Worm (Caenorhabditis elegans) whole organism, young adult: ENCODE measurements around the gene phy-3.

Experiments
- B0336.3 ChIP-seq: fragments of 200-800 bp; sonication (Bioruptor generic); IDR thresholded peaks from 2 replicates; pipeline ENCODE4 v1.3.6; 2022; ENCODE audit warnings: missing genetic modification characterization, missing compliant biosample characterization
- C06A6.2 ChIP-seq: fragments of 200-800 bp; sonication (Bioruptor generic); conservative IDR thresholded peaks from 2 replicates; pipeline ENCODE4 v1.3.6; 2022; ENCODE audit warnings: missing genetic modification characterization, missing compliant biosample characterization
- D2030.7 ChIP-seq: fragments of 200-800 bp; sonication (Bioruptor generic); IDR thresholded peaks from 2 replicates; pipeline ENCODE4 v1.3.6; 2022; ENCODE audit warnings: missing genetic modification reagents, missing genetic modification characterization, missing compliant biosample characterization
- F49E8.2 ChIP-seq: sonication (generic microtip); optimal IDR thresholded peaks from 3 replicates; lab custom pipeline; 2017; ENCODE audit warnings: missing genetic modification characterization, mild to moderate bottlenecking, missing compliant biosample characterization, antibody characterized with exemption, moderate library complexity; ENCODE audit not compliant: insufficient read depth
- K11D2.4 ChIP-seq: fragments of 200-800 bp; sonication (Bioruptor generic); IDR thresholded peaks from 2 replicates; pipeline ENCODE4 v1.3.6; 2022; ENCODE audit warnings: missing genetic modification reagents, missing genetic modification characterization, missing compliant biosample characterization
- T07F8.4 ChIP-seq: sonication (generic microtip); optimal IDR thresholded peaks from 2 replicates; lab custom pipeline; 2016; ENCODE audit warnings: mild to moderate bottlenecking, missing genetic modification characterization, moderate library complexity, missing compliant biosample characterization
- T26A5.8 ChIP-seq: sonication (generic microtip); optimal IDR thresholded peaks from 2 replicates; lab custom pipeline; 2016; ENCODE audit warnings: missing genetic modification characterization, missing compliant biosample characterization
- Y53G8AR.9 ChIP-seq: fragments of 200-800 bp; sonication (Bioruptor generic); conservative IDR thresholded peaks from 2 replicates; pipeline ENCODE4 v1.3.6; 2022; ENCODE audit warnings: missing genetic modification reagents, missing genetic modification characterization, missing compliant biosample characterization
- ama-1 ChIP-seq, 3 experiments: fragments of 150-350 bp in 1 of 3; sonication (generic microtip) in 2 of 3; optimal IDR thresholded peaks; 2 replicates each; lab custom pipeline; 2014 to 2018; ENCODE audit warnings: missing biosample characterization in 2 of 3, missing genetic modification characterization in 2 of 3, missing genetic modification reagents in 2 of 3
- aptf-2 ChIP-seq: fragments of 200-800 bp; sonication (Bioruptor generic); conservative IDR thresholded peaks from 2 replicates; pipeline ENCODE4 v1.3.6; 2022; ENCODE audit warnings: missing genetic modification reagents, missing genetic modification characterization, missing compliant biosample characterization
- attf-5 ChIP-seq: fragments of 200-800 bp; sonication (Bioruptor generic); optimal IDR thresholded peaks from 2 replicates; lab custom pipeline; 2018; ENCODE audit warnings: mild to moderate bottlenecking, missing genetic modification characterization, missing compliant biosample characterization
- attf-6 ChIP-seq: fragments of 200-800 bp; sonication (Bioruptor generic); IDR thresholded peaks from 2 replicates; pipeline ENCODE4 v1.3.6; 2022; ENCODE audit warnings: missing genetic modification reagents, missing genetic modification characterization, missing compliant biosample characterization
- cebp-1 ChIP-seq, 2 experiments: fragments of 200-800 bp in 1 of 2; sonication (Bioruptor generic) in 1 of 2; sonication (generic microtip) in 1 of 2; IDR thresholded peaks in 1 of 2; optimal IDR thresholded peaks in 1 of 2; 2 replicates each; pipeline versions ENCODE4 v1.3.6 to Lab custom; 2017 to 2022; ENCODE audit warnings: missing compliant biosample characterization in 2 of 2, missing genetic modification characterization in 2 of 2, mild to moderate bottlenecking in 1 of 2, missing genetic modification reagents in 1 of 2, moderate library complexity in 1 of 2
- ceh-100 ChIP-seq: fragments of 200-800 bp; sonication (Bioruptor generic); IDR thresholded peaks from 2 replicates; pipeline ENCODE4 v1.3.6; 2022; ENCODE audit warnings: missing genetic modification reagents, missing genetic modification characterization, missing compliant biosample characterization
- dox-1 ChIP-seq: fragments of 200-800 bp; sonication (Bioruptor generic); IDR thresholded peaks from 2 replicates; pipeline ENCODE4 v1.3.6; 2022; ENCODE audit warnings: missing genetic modification reagents, missing genetic modification characterization, missing compliant biosample characterization
- dpff-1 ChIP-seq: sonication (generic microtip); optimal IDR thresholded peaks from 2 replicates; lab custom pipeline; 2017; ENCODE audit warnings: mild to moderate bottlenecking, missing genetic modification characterization, missing compliant biosample characterization
- dpl-1 ChIP-seq: fragments of 150-350 bp; optimal IDR thresholded peaks from 2 replicates; lab custom pipeline; 2014; ENCODE audit warnings: missing biosample characterization, missing genetic modification reagents, missing genetic modification characterization
- ekl-4 ChIP-seq: fragments of 200-800 bp; sonication (Bioruptor generic); IDR thresholded peaks from 2 replicates; pipeline ENCODE4 v1.3.6; 2022; ENCODE audit warnings: missing genetic modification reagents, missing genetic modification characterization, missing compliant biosample characterization
- hmg-1.2 ChIP-seq: fragments of 200-800 bp; sonication (Bioruptor generic); IDR thresholded peaks from 2 replicates; pipeline ENCODE4 v1.3.6; 2022; ENCODE audit warnings: missing genetic modification reagents, missing genetic modification characterization, missing compliant biosample characterization
- hmg-20 ChIP-seq: fragments of 200-800 bp; sonication (Bioruptor generic); IDR thresholded peaks from 2 replicates; pipeline ENCODE4 v1.3.6; 2022; ENCODE audit warnings: missing genetic modification reagents, missing genetic modification characterization, missing compliant biosample characterization
- lag-1 ChIP-seq: fragments of 200-800 bp; sonication (Bioruptor generic); IDR thresholded peaks from 2 replicates; pipeline ENCODE4 v1.3.6; 2022; ENCODE audit warnings: missing genetic modification reagents, missing genetic modification characterization, missing compliant biosample characterization
- lin-35 ChIP-seq, 3 experiments: fragments of 150-350 bp in 2 of 3; sonication (generic microtip) in 1 of 3; optimal IDR thresholded peaks; 2 replicates each; lab custom pipeline; 2014 to 2018; ENCODE audit warnings: missing biosample characterization in 3 of 3, missing genetic modification characterization in 3 of 3, missing genetic modification reagents in 3 of 3
- lin-40 ChIP-seq: sonication (generic microtip); optimal IDR thresholded peaks from 2 replicates; lab custom pipeline; 2016; ENCODE audit warnings: missing genetic modification characterization, mild to moderate bottlenecking, missing compliant biosample characterization, missing genotype, missing genetic modification reagents
- lin-54 ChIP-seq: fragments of 200-800 bp; sonication (Bioruptor generic); optimal IDR thresholded peaks from 2 replicates; lab custom pipeline; 2018; ENCODE audit warnings: mild to moderate bottlenecking, missing genetic modification characterization, missing compliant biosample characterization
- lir-1 ChIP-seq: fragments of 200-800 bp; sonication (Bioruptor generic); conservative IDR thresholded peaks from 2 replicates; pipeline ENCODE4 v1.3.6; 2022; ENCODE audit warnings: missing genetic modification reagents, missing genetic modification characterization, missing compliant biosample characterization
- lsl-1 ChIP-seq: fragments of 200-800 bp; sonication (Bioruptor generic); optimal IDR thresholded peaks from 2 replicates; lab custom pipeline; 2018; ENCODE audit warnings: mild to moderate bottlenecking, missing genetic modification characterization, moderate library complexity, missing compliant biosample characterization
- madf-3 ChIP-seq: fragments of 200-800 bp; sonication (Bioruptor generic); IDR thresholded peaks from 2 replicates; pipeline ENCODE4 v1.3.6; 2022; ENCODE audit warnings: missing genetic modification reagents, missing genetic modification characterization, missing compliant biosample characterization
- madf-6 ChIP-seq: fragments of 200-800 bp; sonication (Bioruptor generic); IDR thresholded peaks from 2 replicates; pipeline ENCODE4 v1.3.6; 2022; ENCODE audit warnings: missing genetic modification reagents, missing genetic modification characterization, missing compliant biosample characterization
- madf-8 ChIP-seq: fragments of 200-800 bp; sonication (Bioruptor generic); conservative IDR thresholded peaks from 2 replicates; pipeline ENCODE4 v1.3.6; 2022; ENCODE audit warnings: missing genetic modification reagents, missing genetic modification characterization, missing compliant biosample characterization
- mcd-1 ChIP-seq: fragments of 200-800 bp; sonication (Bioruptor generic); IDR thresholded peaks from 2 replicates; pipeline ENCODE4 v1.3.6; 2022; ENCODE audit warnings: missing genetic modification reagents, missing genetic modification characterization, missing compliant biosample characterization
- mel-28 ChIP-seq: sonication (generic microtip); optimal IDR thresholded peaks from 2 replicates; lab custom pipeline; 2016; ENCODE audit warnings: borderline replicate concordance, mild to moderate bottlenecking, missing genetic modification characterization, missing compliant biosample characterization
- nfyb-1 ChIP-seq: fragments of 200-800 bp; sonication (Bioruptor generic); IDR thresholded peaks from 2 replicates; pipeline ENCODE4 v1.3.6; 2022; ENCODE audit warnings: missing genetic modification reagents, missing genetic modification characterization, missing compliant biosample characterization
- pbrm-1 ChIP-seq: fragments of 200-800 bp; sonication (Bioruptor generic); IDR thresholded peaks from 2 replicates; pipeline ENCODE4 v1.3.6; 2022; ENCODE audit warnings: missing genetic modification reagents, missing genetic modification characterization, missing compliant biosample characterization
- rcor-1 ChIP-seq: fragments of 200-800 bp; sonication (Bioruptor generic); IDR thresholded peaks from 2 replicates; pipeline ENCODE4 v1.3.6; 2022; ENCODE audit warnings: missing genetic modification reagents, missing genetic modification characterization, missing compliant biosample characterization
- repo-1 ChIP-seq: sonication (generic microtip); optimal IDR thresholded peaks from 2 replicates; lab custom pipeline; 2017; ENCODE audit warnings: mild to moderate bottlenecking, missing genetic modification characterization, missing compliant biosample characterization
- sdz-38 ChIP-seq: sonication (generic microtip); optimal IDR thresholded peaks from 2 replicates; lab custom pipeline; 2016; ENCODE audit warnings: missing genotype, missing genetic modification characterization, missing compliant biosample characterization
- snpc-1.1 ChIP-seq: sonication (generic microtip); optimal IDR thresholded peaks from 2 replicates; lab custom pipeline; 2017; ENCODE audit warnings: missing genetic modification characterization, mild to moderate bottlenecking, missing compliant biosample characterization, antibody characterized with exemption, moderate library complexity, missing genotype, missing genetic modification reagents; ENCODE audit not compliant: insufficient read depth
- snpc-3.4 ChIP-seq: sonication (generic microtip); optimal IDR thresholded peaks from 2 replicates; lab custom pipeline; 2017; ENCODE audit warnings: missing genetic modification characterization, mild to moderate bottlenecking, missing compliant biosample characterization, antibody characterized with exemption, moderate library complexity, missing genotype, missing genetic modification reagents
- snpc-4 ChIP-seq, 5 experiments: fragments of 150-350 bp in 1 of 5; sonication (generic microtip) in 4 of 5; optimal IDR thresholded peaks; 2 replicates each; lab custom pipeline; 2014 to 2018; ENCODE audit warnings: missing genetic modification characterization in 5 of 5, missing biosample characterization in 3 of 5, antibody characterized with exemption in 2 of 5, mild to moderate bottlenecking in 2 of 5, missing compliant biosample characterization in 2 of 5, missing genotype in 2 of 5, moderate library complexity in 2 of 5, missing genetic modification reagents in 1 of 5
- tbp1 ChIP-seq: fragments of 200-800 bp; sonication (Bioruptor generic); optimal IDR thresholded peaks from 2 replicates; lab custom pipeline; 2018; ENCODE audit warnings: mild to moderate bottlenecking, missing genetic modification characterization, missing compliant biosample characterization
- tlf-1 ChIP-seq: fragments of 200-800 bp; sonication (Bioruptor generic); optimal IDR thresholded peaks from 2 replicates; lab custom pipeline; 2018; ENCODE audit warnings: mild to moderate bottlenecking, missing genetic modification characterization, missing compliant biosample characterization
- unc-130 ChIP-seq: sonication (generic microtip); optimal IDR thresholded peaks from 2 replicates; lab custom pipeline; 2016; ENCODE audit warnings: missing genetic modification reagents, missing genetic modification characterization, missing compliant biosample characterization
- unc-62 ChIP-seq: fragments of 150-350 bp; optimal IDR thresholded peaks from 2 replicates; lab custom pipeline; 2014; ENCODE audit warnings: missing biosample characterization, missing genetic modification reagents, missing genetic modification characterization
- ztf-18 ChIP-seq: sonication (generic microtip); optimal IDR thresholded peaks from 2 replicates; lab custom pipeline; 2016; ENCODE audit warnings: missing genotype, mild to moderate bottlenecking, missing genetic modification characterization, missing compliant biosample characterization
- ztf-3 ChIP-seq: fragments of 200-800 bp; sonication (Bioruptor generic); optimal IDR thresholded peaks from 2 replicates; lab custom pipeline; 2018; ENCODE audit warnings: mild to moderate bottlenecking, missing genetic modification characterization, missing compliant biosample characterization

The phy-3 gene

ce11 chrV:16794828-16795354, 38.1 kb upstream of the phy-3 start, which contains the start of the genes ctps-1 and pus-1:
Gene ctps-1, plus strand, starts transcription at chrV:16794878.
Gene pus-1, minus strand, starts transcription at chrV:16794952.
- peak; percentile 85 for TF ChIP-seq attf-6 (GFP tag; lab: Robert Waterston, UW)
- TF ChIP-seq sdz-38 (tag; lab: Kevin White, UChicago), result no peak
- TF ChIP-seq rcor-1 (GFP tag; lab: Robert Waterston, UW), result peak; percentile 80
- no peak for TF ChIP-seq ztf-3 (GFP tag; lab: Kevin White, UChicago)
- peak in 1 of 3 experiments; percentile 69 for TF ChIP-seq lin-35 (GFP tag; optimal IDR thresholded peaks at IDR 0.05; lab: Kevin White, UChicago)
- peak; percentile 23; the same call in 1 of the 2 replicates for TF ChIP-seq hmg-1.2 (GFP tag; lab: Robert Waterston, UW)
- TF ChIP-seq C06A6.2 (GFP tag; lab: Robert Waterston, UW), result no peak
- TF ChIP-seq unc-62 (GFP tag; lab: Kevin White, UChicago), result no peak
- TF ChIP-seq K11D2.4, result 0 out of 2 replicates have a peak, but pooled peaks have one; percentile 22
- peak; percentile 16 for TF ChIP-seq tlf-1 (GFP tag; lab: Kevin White, UChicago)
- TF ChIP-seq lin-54 (GFP tag; lab: Kevin White, UChicago), result peak; percentile 77
- no peak for TF ChIP-seq T26A5.8 (tag; lab: Kevin White, UChicago)
- peak; percentile 71 for TF ChIP-seq madf-8
- TF ChIP-seq Y53G8AR.9 (GFP tag; lab: Robert Waterston, UW), result 0 out of 2 replicates have a peak, but pooled peaks have one; percentile 66
- TF ChIP-seq repo-1 (tag; lab: Kevin White, UChicago), result peak; percentile 9
- TF ChIP-seq snpc-3.4, result peak; percentile 72
- 0 out of 2 replicates have a peak, but pooled peaks have one; percentile 40 for TF ChIP-seq nfyb-1 (GFP tag; lab: Robert Waterston, UW)
- TF ChIP-seq dpl-1, result peak; percentile 57
- peak; percentile 72 for TF ChIP-seq D2030.7 (GFP tag; lab: Robert Waterston, UW)
- TF ChIP-seq dpff-1 (tag; lab: Kevin White, UChicago), result no peak
- TF ChIP-seq aptf-2 (GFP tag; lab: Robert Waterston, UW), result no peak
- TF ChIP-seq lin-40 (tag; lab: Kevin White, UChicago), result peak; percentile 69
- peak; percentile 80; the same call in 1 of the 2 replicates for TF ChIP-seq pbrm-1
- peak; percentile 68 for TF ChIP-seq lsl-1
- no peak for TF ChIP-seq cebp-1 (GFP tag; IDR thresholded peaks at IDR 0.05; lab: Robert Waterston, UW)
- TF ChIP-seq cebp-1 (tag; optimal IDR thresholded peaks at IDR 0.05; lab: Kevin White, UChicago), result peak; percentile 72
- no peak for TF ChIP-seq mel-28
- peak; percentile 8 for TF ChIP-seq attf-5 (GFP tag; lab: Kevin White, UChicago)
- 0 out of 2 replicates have a peak, but pooled peaks have one; percentile 56 for TF ChIP-seq madf-3 (GFP tag; lab: Robert Waterston, UW)
- peak; percentile 25 for TF ChIP-seq unc-130 (GFP tag; lab: Kevin White, UChicago)
- peak; percentile 95 for TF ChIP-seq ztf-18 (tag; lab: Kevin White, UChicago)
- TF ChIP-seq B0336.3 (GFP tag; lab: Robert Waterston, UW), result peak; percentile 61
- TF ChIP-seq snpc-4 (GFP tag; optimal IDR thresholded peaks at IDR 0.05; lab: Kevin White, UChicago), result peak; percentile 31
- peak; percentile 21 to 83 (median 52) for TF ChIP-seq snpc-4 (tag; optimal IDR thresholded peaks at IDR 0.05; lab: Kevin White, UChicago)
- 0 out of 2 replicates have a peak, but pooled peaks have one; percentile 21 for TF ChIP-seq ceh-100 (GFP tag; lab: Robert Waterston, UW)
- peak; percentile 38 for TF ChIP-seq F49E8.2
- peak; percentile 44; the same call in 1 of the 2 replicates for TF ChIP-seq ekl-4 (GFP tag; lab: Robert Waterston, UW)
- TF ChIP-seq lag-1 (GFP tag; lab: Robert Waterston, UW), result no peak
- peak; percentile 63 for TF ChIP-seq snpc-1.1 (tag; lab: Kevin White, UChicago)
- peak; percentile 45; the same call in 1 of the 2 replicates for TF ChIP-seq hmg-20
- 0 out of 2 replicates have a peak, but pooled peaks have one; percentile 41 for TF ChIP-seq lir-1
- peak; percentile 90 for TF ChIP-seq madf-6 (GFP tag; lab: Robert Waterston, UW)
- TF ChIP-seq dox-1, result peak; percentile 70
- peak; percentile 39 for TF ChIP-seq tbp1
- TF ChIP-seq T07F8.4 (tag; lab: Kevin White, UChicago), result no peak
- peak; percentile 77 for TF ChIP-seq mcd-1
- TF ChIP-seq ama-1 (optimal IDR thresholded peaks at IDR 0.05; lab: Kevin White, UChicago), result no peak
- no peak for TF ChIP-seq ama-1 (GFP tag; optimal IDR thresholded peaks at IDR 0.05; lab: Kevin White, UChicago)
